Fruit fly (Drosophila melanogaster): ENCODE data around the gene Cpr35B.

dm6 chr2L:14411102-14411501 is 13.9 kb downstream of the Cpr35B start:
- TF ChIP-seq CTCF (optimal IDR thresholded peaks at IDR 0.05) (no peak), CG8478 (optimal IDR thresholded peaks at IDR 0.05) (no peak)
